Worm (Caenorhabditis elegans): Measurements from ENCODE around the gene nhr-140.

DNA sequence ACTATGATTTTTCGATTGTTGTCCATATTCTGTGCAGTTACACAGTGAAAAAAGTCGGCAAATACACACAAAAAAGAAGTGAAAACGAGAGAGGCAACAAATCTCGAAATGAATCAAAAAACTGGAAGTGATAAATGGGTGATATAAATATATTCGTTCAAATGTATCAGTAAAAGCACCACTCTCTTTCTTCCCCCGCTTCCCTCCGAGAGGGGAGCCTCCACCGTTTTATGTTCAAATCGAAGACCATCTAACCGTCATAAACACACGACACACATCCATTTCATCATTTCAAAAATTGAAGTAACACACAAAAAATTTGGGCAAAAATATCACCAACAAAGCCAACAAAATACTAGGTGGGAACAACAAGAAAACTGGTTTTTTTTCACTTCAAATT is 37.6 kb upstream of the nhr-140 start, which contains the start of gene F20A1.6:
- no peak for TF ChIP-seq daf-16 (GFP tag; optimal IDR thresholded peaks at IDR 0.05)
- TF ChIP-seq daf-16 (tag; optimal IDR thresholded peaks at IDR 0.05), result no peak
- TF ChIP-seq ceh-28 (tag; optimal IDR thresholded peaks at IDR 0.05), result no peak
- TF ChIP-seq unc-130 (GFP tag; optimal IDR thresholded peaks at IDR 0.05), result no peak
- no peak for TF ChIP-seq lim-7 (GFP tag; IDR thresholded peaks at IDR 0.05)
- TF ChIP-seq F10B5.3 (tag; optimal IDR thresholded peaks at IDR 0.05), result no peak
- no peak for TF ChIP-seq dpl-1 (GFP tag; optimal IDR thresholded peaks at IDR 0.05)
- TF ChIP-seq nhr-237 (tag; optimal IDR thresholded peaks at IDR 0.05), result no peak
- TF ChIP-seq gei-8 (GFP tag; optimal IDR thresholded peaks at IDR 0.05), result no peak
- no peak for TF ChIP-seq lin-1 (GFP tag; IDR thresholded peaks at IDR 0.05)
- TF ChIP-seq ztf-11 (tag; optimal IDR thresholded peaks at IDR 0.05), result no peak
- no peak for TF ChIP-seq dve-1 (tag; optimal IDR thresholded peaks at IDR 0.05; ENCODE audit: insufficient read depth)

All from whole organism, L4 larva.